Fruit fly (Drosophila melanogaster): ENCODE measurements around the gene Cox17.

Cox17 gene

dm6 chrX:15043013-15043699 lies 41.3 kb downstream of the Cox17 start (continued):
- TF ChIP-seq CG8089 (GFP tag; optimal IDR thresholded peaks at IDR 0.05), result peak; percentile 89
- peak; percentile 95 for TF ChIP-seq CG12071 (GFP tag; optimal IDR thresholded peaks at IDR 0.05)
- peak; percentile 77 for TF ChIP-seq kay (GFP tag; optimal IDR thresholded peaks at IDR 0.05)
- TF ChIP-seq MBD-R2 (GFP tag; IDR thresholded peaks at IDR 0.05), result peak; percentile 31; the same call in 1 of the 2 replicates
- no peak for TF ChIP-seq pros (GFP tag; optimal IDR thresholded peaks at IDR 0.05)
- peak; percentile 68 for TF ChIP-seq pnt (GFP tag; optimal IDR thresholded peaks at IDR 0.05)
- peak; percentile 96 for TF ChIP-seq CG6813 (GFP tag; optimal IDR thresholded peaks at IDR 0.05)
- peak; percentile 58 for TF ChIP-seq CG9876 (GFP tag; optimal IDR thresholded peaks at IDR 0.05)
- TF ChIP-seq CG7372 (GFP tag; IDR thresholded peaks at IDR 0.05), result no peak; the same call in 1 of the 2 replicates
- TF ChIP-seq Dref (GFP tag; IDR thresholded peaks at IDR 0.05), result no peak
- TF ChIP-seq CG31441 (GFP tag; IDR thresholded peaks at IDR 0.05), result peak; percentile 73
- no peak for TF ChIP-seq zen (tag; optimal IDR thresholded peaks at IDR 0.05)
- no peak for TF ChIP-seq CG15479 (GFP tag; optimal IDR thresholded peaks at IDR 0.05)
- TF ChIP-seq tx (GFP tag; optimal IDR thresholded peaks at IDR 0.05), result no peak
- peak; percentile 77 for TF ChIP-seq CG17328 (GFP tag; IDR thresholded peaks at IDR 0.05)
- TF ChIP-seq CG13775 (GFP tag; optimal IDR thresholded peaks at IDR 0.05), result peak; percentile 10
- peak; percentile 97 for TF ChIP-seq fd64A (GFP tag; optimal IDR thresholded peaks at IDR 0.05)
- TF ChIP-seq CG13287 (GFP tag; IDR thresholded peaks at IDR 0.05; ENCODE audit: partially characterized antibody), result no peak
- TF ChIP-seq Fer3 (tag; optimal IDR thresholded peaks at IDR 0.05), result peak; percentile 84
- TF ChIP-seq CG11398 (GFP tag; optimal IDR thresholded peaks at IDR 0.05), result peak; percentile 89
- peak; percentile 64; the same call in 2 of the 3 replicates for TF ChIP-seq Optix (GFP tag; IDR thresholded peaks at IDR 0.05)
- peak; percentile 70 for TF ChIP-seq CG15269 (tag; optimal IDR thresholded peaks at IDR 0.05)
- peak; percentile 78 for TF ChIP-seq sob (GFP tag; IDR thresholded peaks at IDR 0.05)
- no peak for TF ChIP-seq vfl (GFP tag; optimal IDR thresholded peaks at IDR 0.05)
- TF ChIP-seq CG11093 (GFP tag; IDR thresholded peaks at IDR 0.05), result peak; percentile 48; the same call in 1 of the 3 replicates
- TF ChIP-seq tin (GFP tag; optimal IDR thresholded peaks at IDR 0.05), result peak; percentile 49
- peak; percentile 82 for TF ChIP-seq CG31365 (tag; optimal IDR thresholded peaks at IDR 0.05)
- TF ChIP-seq CG13624 (GFP tag; optimal IDR thresholded peaks at IDR 0.05), result peak; percentile 34
- peak; percentile 77 for TF ChIP-seq kah (GFP tag; optimal IDR thresholded peaks at IDR 0.05)
- peak; percentile 93 for TF ChIP-seq sr (GFP tag; IDR thresholded peaks at IDR 0.05)
- peak; percentile 79 for TF ChIP-seq Side (GFP tag; optimal IDR thresholded peaks at IDR 0.05)
- peak; percentile 66 for TF ChIP-seq CG18262 (tag; optimal IDR thresholded peaks at IDR 0.05)
- peak; percentile 56 for TF ChIP-seq Oli (tag; optimal IDR thresholded peaks at IDR 0.05)
- no peak for TF ChIP-seq unc-4 (GFP tag; IDR thresholded peaks at IDR 0.05; ENCODE audit: partially characterized antibody)
- TF ChIP-seq CG4820 (GFP tag; optimal IDR thresholded peaks at IDR 0.05), result peak; percentile 66
- no peak for TF ChIP-seq ham (GFP tag; IDR thresholded peaks at IDR 0.05)
- no peak for TF ChIP-seq lilli (GFP tag; optimal IDR thresholded peaks at IDR 0.05)
- peak; percentile 59 for TF ChIP-seq bigmax (GFP tag; optimal IDR thresholded peaks at IDR 0.05)
- peak; percentile 74 for TF ChIP-seq zfh1 (GFP tag; IDR thresholded peaks at IDR 0.05)
- TF ChIP-seq gem (tag; optimal IDR thresholded peaks at IDR 0.05), result peak; percentile 79
- TF ChIP-seq CG17385 (GFP tag; optimal IDR thresholded peaks at IDR 0.05), result peak; percentile 79
- TF ChIP-seq D (optimal IDR thresholded peaks at IDR 0.05), result no peak
- TF ChIP-seq D (GFP tag; optimal IDR thresholded peaks at IDR 0.05), result peak; percentile 93
- peak; percentile 12; the same call in 1 of the 2 replicates for TF ChIP-seq ttk (GFP tag; IDR thresholded peaks at IDR 0.05)
- TF ChIP-seq dysf (GFP tag; IDR thresholded peaks at IDR 0.05), result peak; percentile 47; the same call in 2 of the 3 replicates
- TF ChIP-seq CG6765 (GFP tag; optimal IDR thresholded peaks at IDR 0.05), result peak; percentile 80
- TF ChIP-seq psq (GFP tag; optimal IDR thresholded peaks at IDR 0.05), result peak; percentile 76
- no peak for TF ChIP-seq CG31388 (GFP tag; optimal IDR thresholded peaks at IDR 0.05)
- TF ChIP-seq tup (GFP tag; optimal IDR thresholded peaks at IDR 0.05), result peak; percentile 90
- TF ChIP-seq Hr78 (GFP tag; optimal IDR thresholded peaks at IDR 0.05), result peak in 1 of 2 experiments; percentile 52

Measured in whole organism, embryonic.